Worm (Caenorhabditis elegans) whole organism, L1 larva: ENCODE measurements around the gene mltn-10.

Experiments used
- blmp-1 ChIP-seq: fragments of 150-350 bp; optimal IDR thresholded peaks from 2 replicates; lab custom pipeline; 2014; ENCODE audit warnings: missing biosample characterization, missing genetic modification characterization
- lir-3 ChIP-seq: sonication (generic microtip); optimal IDR thresholded peaks from 2 replicates; lab custom pipeline; 2016; ENCODE audit warnings: mild to moderate bottlenecking, missing genetic modification characterization, moderate library complexity, missing compliant biosample characterization; ENCODE audit not compliant: poor library complexity
- nhr-77 ChIP-seq: fragments of 150-350 bp; optimal IDR thresholded peaks from 2 replicates; lab custom pipeline; 2014; ENCODE audit warnings: missing biosample characterization, missing genetic modification characterization
- snpc-4 ChIP-seq: fragments of 150-350 bp; optimal IDR thresholded peaks from 2 replicates; lab custom pipeline; 2014; ENCODE audit warnings: missing biosample characterization, missing genetic modification characterization

ce11 chrII:14616402-14616801, 6.5 kb upstream of the mltn-10 start:
- TF ChIP-seq lir-3 (tag; lab: Kevin White, UChicago) (no peak), blmp-1 (tag; lab: Kevin White, UChicago) (peak; percentile 89), nhr-77 (no peak), snpc-4 (tag; lab: Kevin White, UChicago) (no peak)
